Fruit fly (Drosophila melanogaster): ENCODE measurements around the gene CG11999.

- TF ChIP-seq EcR (GFP tag; optimal IDR thresholded peaks at IDR 0.05) (no peak), CG13204 (GFP tag; optimal IDR thresholded peaks at IDR 0.05) (no peak), Ets98B (GFP tag; IDR thresholded peaks at IDR 0.05) (no peak), CG12605 (GFP tag; IDR thresholded peaks at IDR 0.05) (no peak), CG14655 (GFP tag; optimal IDR thresholded peaks at IDR 0.05) (no peak)
Measured at dm6 chr3R:5310250-5310649, 44.3 kb downstream of the CG11999 start.
